Fruit fly (Drosophila melanogaster): ENCODE measurements around the gene ND-B14.5A.

ND-B14.5A gene

dm6 chrX:2149478-2149877, 22.8 kb upstream of the ND-B14.5A start, which contains the start of gene bcn92 (continued):
- peak; percentile 24 for TF ChIP-seq CG4617 (GFP tag; optimal IDR thresholded peaks at IDR 0.05; ENCODE audit: borderline replicate concordance)
- no peak for TF ChIP-seq CG16779 (GFP tag; IDR thresholded peaks at IDR 0.05)
- peak; percentile 42; the same call in 1 of the 3 replicates for TF ChIP-seq H15 (GFP tag; IDR thresholded peaks at IDR 0.05)
- TF ChIP-seq gsb (GFP tag; IDR thresholded peaks at IDR 0.05): no peak
- peak; percentile 90 for TF ChIP-seq Sry-δ (GFP tag; optimal IDR thresholded peaks at IDR 0.05)
- 0 out of 3 replicates have a peak, but pooled peaks have one; percentile 39 for TF ChIP-seq CG34422 (GFP tag; IDR thresholded peaks at IDR 0.05)
- peak; percentile 35 for TF ChIP-seq Usf (GFP tag; optimal IDR thresholded peaks at IDR 0.05)
- peak; percentile 19 for TF ChIP-seq CG10209 (GFP tag; optimal IDR thresholded peaks at IDR 0.05)
- peak; percentile 26 for TF ChIP-seq Bteb2 (GFP tag; optimal IDR thresholded peaks at IDR 0.05)
- TF ChIP-seq CG18476 (GFP tag; optimal IDR thresholded peaks at IDR 0.05): peak; percentile 9
- no peak for TF ChIP-seq B-H1 (GFP tag; IDR thresholded peaks at IDR 0.05)
- TF ChIP-seq CG13624 (GFP tag; optimal IDR thresholded peaks at IDR 0.05): peak; percentile 58
- no peak for TF ChIP-seq ranshi (GFP tag; IDR thresholded peaks at IDR 0.05)
- peak; percentile 21 for TF ChIP-seq fu2 (GFP tag; optimal IDR thresholded peaks at IDR 0.05)
- TF ChIP-seq zf30C (GFP tag; optimal IDR thresholded peaks at IDR 0.05): no peak
- TF ChIP-seq CG4328 (GFP tag; optimal IDR thresholded peaks at IDR 0.05): no peak
- no peak for TF ChIP-seq HHEX (GFP tag; optimal IDR thresholded peaks at IDR 0.05)
- no peak for TF ChIP-seq so (GFP tag; IDR thresholded peaks at IDR 0.05)
- no peak for TF ChIP-seq onecut (GFP tag; IDR thresholded peaks at IDR 0.05)
- no peak for TF ChIP-seq seq (GFP tag; IDR thresholded peaks at IDR 0.05)
- TF ChIP-seq kah (GFP tag; optimal IDR thresholded peaks at IDR 0.05): no peak
- no peak for TF ChIP-seq CG6175 (GFP tag; IDR thresholded peaks at IDR 0.05)
- peak; percentile 40 for TF ChIP-seq CG4424 (GFP tag; optimal IDR thresholded peaks at IDR 0.05)
- TF ChIP-seq CG33213 (GFP tag; optimal IDR thresholded peaks at IDR 0.05): peak; percentile 11
- peak; percentile 17 for TF ChIP-seq CG10543 (GFP tag; optimal IDR thresholded peaks at IDR 0.05)
- 0 out of 2 replicates have a peak, but pooled peaks have one; percentile 5 for TF ChIP-seq CG14667 (GFP tag; IDR thresholded peaks at IDR 0.05)
- no peak for TF ChIP-seq CrebB (tag; optimal IDR thresholded peaks at IDR 0.05)
- peak; percentile 93 for TF ChIP-seq inv (GFP tag; IDR thresholded peaks at IDR 0.05; ENCODE audit: partially characterized antibody)
- peak; percentile 39 for TF ChIP-seq Mad (GFP tag; optimal IDR thresholded peaks at IDR 0.05)
- TF ChIP-seq CG43689 (GFP tag; IDR thresholded peaks at IDR 0.05): no peak
- TF ChIP-seq CG4820 (GFP tag; optimal IDR thresholded peaks at IDR 0.05): peak; percentile 18
- no peak for TF ChIP-seq twi (tag; optimal IDR thresholded peaks at IDR 0.05)
- TF ChIP-seq CG9215 (GFP tag; IDR thresholded peaks at IDR 0.05): no peak
- no peak for TF ChIP-seq Neu2 (GFP tag; optimal IDR thresholded peaks at IDR 0.05; ENCODE audit: borderline replicate concordance)
- no peak for TF ChIP-seq bigmax (GFP tag; optimal IDR thresholded peaks at IDR 0.05)
- no peak for TF ChIP-seq Gsc (GFP tag; IDR thresholded peaks at IDR 0.05)
- TF ChIP-seq bsh (GFP tag; optimal IDR thresholded peaks at IDR 0.05): peak in 1 of 2 experiments; percentile 16
- peak; percentile 29 for TF ChIP-seq CG10147 (GFP tag; optimal IDR thresholded peaks at IDR 0.05)
- no peak for TF ChIP-seq CG2202 (tag; optimal IDR thresholded peaks at IDR 0.05)
- TF ChIP-seq gcm (GFP tag; optimal IDR thresholded peaks at IDR 0.05): no peak
- no peak for TF ChIP-seq H2.0 (GFP tag; IDR thresholded peaks at IDR 0.05)
- peak; percentile 15; the same call in 1 of the 2 replicates for TF ChIP-seq Xrp1 (GFP tag; IDR thresholded peaks at IDR 0.05)
- TF ChIP-seq maf-S (GFP tag; optimal IDR thresholded peaks at IDR 0.05): peak; percentile 49
- TF ChIP-seq Eip74EF (GFP tag; optimal IDR thresholded peaks at IDR 0.05): no peak
- TF ChIP-seq pho (GFP tag; optimal IDR thresholded peaks at IDR 0.05): peak; percentile 35
- TF ChIP-seq CG17829 (tag; optimal IDR thresholded peaks at IDR 0.05): peak; percentile 61
- peak; percentile 61 for TF ChIP-seq CG15514 (GFP tag; optimal IDR thresholded peaks at IDR 0.05)
- TF ChIP-seq CG31224 (GFP tag; IDR thresholded peaks at IDR 0.05): no peak
- no peak for TF ChIP-seq CG4404 (GFP tag; IDR thresholded peaks at IDR 0.05)
- peak; percentile 37 for TF ChIP-seq sd (tag; optimal IDR thresholded peaks at IDR 0.05)
- no peak for TF ChIP-seq CG6683 (GFP tag; optimal IDR thresholded peaks at IDR 0.05)
